Fruit fly (Drosophila melanogaster): ENCODE data around the gene vrs.
A peak's percentile ranks its signal among the peaks of the same experiment; 100 is the strongest.

The vrs gene

dm6 chr3R:12456370-12456940 is 9.0 kb downstream of the vrs start, which contains the start of gene trus (continued):
- TF ChIP-seq CG11398 (GFP tag; optimal IDR thresholded peaks at IDR 0.05) (no peak), Asciz (GFP tag; optimal IDR thresholded peaks at IDR 0.05) (no peak), slbo (GFP tag; IDR thresholded peaks at IDR 0.05) (no peak), lov (optimal IDR thresholded peaks at IDR 0.05) (no peak), lov (GFP tag; IDR thresholded peaks at IDR 0.05) (no peak), CG32772 (GFP tag; IDR thresholded peaks at IDR 0.05) (no peak), CG4617 (GFP tag; optimal IDR thresholded peaks at IDR 0.05; ENCODE audit: borderline replicate concordance) (peak; percentile 50), MBD-R2 (GFP tag; IDR thresholded peaks at IDR 0.05) (peak; percentile 75), Side (GFP tag; optimal IDR thresholded peaks at IDR 0.05) (no peak), lab (GFP tag; optimal IDR thresholded peaks at IDR 0.05) (no peak), ems (GFP tag; optimal IDR thresholded peaks at IDR 0.05) (no peak), CG42726 (GFP tag; IDR thresholded peaks at IDR 0.05; ENCODE audit: partially characterized antibody) (peak; percentile 46; the same call in 1 of the 2 replicates), CG12744 (GFP tag; optimal IDR thresholded peaks at IDR 0.05) (no peak), br (optimal IDR thresholded peaks at IDR 0.05) (no peak), fd3F (GFP tag; optimal IDR thresholded peaks at IDR 0.05) (no peak), CG8290 (GFP tag; optimal IDR thresholded peaks at IDR 0.05) (no peak), CG8290 (tag; optimal IDR thresholded peaks at IDR 0.05) (no peak), CG1647 (GFP tag; optimal IDR thresholded peaks at IDR 0.05) (no peak), cato (GFP tag; optimal IDR thresholded peaks at IDR 0.05; ENCODE audit: borderline replicate concordance) (no peak), Meics (GFP tag; optimal IDR thresholded peaks at IDR 0.05) (no peak), CG31365 (tag; optimal IDR thresholded peaks at IDR 0.05) (no peak), Hsf (GFP tag; optimal IDR thresholded peaks at IDR 0.05) (no peak), CG11093 (GFP tag; IDR thresholded peaks at IDR 0.05) (no peak), CG6765 (GFP tag; optimal IDR thresholded peaks at IDR 0.05) (no peak), ind (GFP tag; optimal IDR thresholded peaks at IDR 0.05) (no peak), Dbx (GFP tag; IDR thresholded peaks at IDR 0.05) (no peak), Dip2 (GFP tag; IDR thresholded peaks at IDR 0.05) (no peak), shn (GFP tag; optimal IDR thresholded peaks at IDR 0.05) (no peak), knrl (GFP tag; IDR thresholded peaks at IDR 0.05; ENCODE audit: partially characterized antibody) (peak; percentile 77; the same call in 2 of the 3 replicates), hkb (optimal IDR thresholded peaks at IDR 0.05) (no peak), hkb (GFP tag; IDR thresholded peaks at IDR 0.05) (no peak), CG30431 (GFP tag; optimal IDR thresholded peaks at IDR 0.05) (no peak), CG10462 (GFP tag; optimal IDR thresholded peaks at IDR 0.05) (no peak), Doc2 (GFP tag; IDR thresholded peaks at IDR 0.05) (no peak), dmrt11E (tag; optimal IDR thresholded peaks at IDR 0.05) (no peak), Fer1 (GFP tag; optimal IDR thresholded peaks at IDR 0.05) (peak; percentile 13), Hr39 (optimal IDR thresholded peaks at IDR 0.05) (no peak), mam (GFP tag; optimal IDR thresholded peaks at IDR 0.05) (no peak), CG11456 (GFP tag; IDR thresholded peaks at IDR 0.05) (no peak), CoRest (tag; optimal IDR thresholded peaks at IDR 0.05) (no peak), fd64A (GFP tag; optimal IDR thresholded peaks at IDR 0.05) (no peak), Taf1 (GFP tag; IDR thresholded peaks at IDR 0.05) (no peak), CG34224 (GFP tag; IDR thresholded peaks at IDR 0.05; ENCODE audit: partially characterized antibody) (peak; percentile 92), sens-2 (GFP tag; IDR thresholded peaks at IDR 0.05) (no peak), vfl (GFP tag; optimal IDR thresholded peaks at IDR 0.05) (no peak), HmgD (GFP tag; optimal IDR thresholded peaks at IDR 0.05) (no peak), stc (GFP tag; IDR thresholded peaks at IDR 0.05) (no peak), chif (GFP tag; optimal IDR thresholded peaks at IDR 0.05) (no peak), CG9876 (GFP tag; optimal IDR thresholded peaks at IDR 0.05) (no peak), dm (GFP tag; optimal IDR thresholded peaks at IDR 0.05) (peak; percentile 11), Xbp1 (GFP tag; optimal IDR thresholded peaks at IDR 0.05) (no peak), mld (GFP tag; IDR thresholded peaks at IDR 0.05; ENCODE audit: partially characterized antibody) (0 out of 3 replicates have a peak, but pooled peaks have one; percentile 52), tll (GFP tag; optimal IDR thresholded peaks at IDR 0.05) (no peak)
